Worm (Caenorhabditis elegans): ENCODE data around the gene nspc-16.

Gene nspc-16

ce11 chrX:14563818-14564217, 40.4 kb downstream of the nspc-16 start:
- TF ChIP-seq K11D2.4 (GFP tag; IDR thresholded peaks at IDR 0.05): 0 out of 2 replicates have a peak, but pooled peaks have one; percentile 44
- TF ChIP-seq ceh-40 (GFP tag; IDR thresholded peaks at IDR 0.05): no peak
- TF ChIP-seq efl-1 (GFP tag; optimal IDR thresholded peaks at IDR 0.05): no peak
- TF ChIP-seq cebp-1 (GFP tag; IDR thresholded peaks at IDR 0.05): no peak
- no peak for TF ChIP-seq cebp-1 (tag; optimal IDR thresholded peaks at IDR 0.05)
- no peak for TF ChIP-seq F57C9.4 (tag; optimal IDR thresholded peaks at IDR 0.05)

ce11 chrX:14565245-14565644, 41.9 kb downstream of the nspc-16 start:
- TF ChIP-seq akir-1 (GFP tag; optimal IDR thresholded peaks at IDR 0.05) (no peak), nhr-80 (tag; optimal IDR thresholded peaks at IDR 0.05) (peak; percentile 19)

DNA sequence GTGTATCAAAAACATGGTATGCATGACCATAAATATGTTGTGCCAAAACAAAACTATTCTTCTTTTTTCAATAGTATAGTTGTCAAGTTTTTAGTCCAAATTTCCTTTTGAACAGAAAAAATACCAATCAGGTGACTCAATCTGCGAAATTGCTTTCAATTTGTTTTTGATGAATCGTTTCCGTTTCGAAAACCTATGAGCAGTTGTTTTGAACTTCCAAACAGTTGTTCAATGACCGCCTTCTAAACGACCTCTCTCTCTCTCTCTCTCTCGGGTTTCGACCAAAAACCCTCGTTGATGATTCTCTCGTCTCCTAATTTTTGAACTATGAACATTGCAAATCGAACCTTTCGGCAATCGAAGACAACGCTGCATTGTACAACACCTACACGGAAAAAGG, 42.7 kb downstream of the nspc-16 start:
- no peak for TF ChIP-seq madf-6 (GFP tag; IDR thresholded peaks at IDR 0.05)
- TF ChIP-seq pbrm-1 (GFP tag; IDR thresholded peaks at IDR 0.05): no peak
- TF ChIP-seq F10E7.11 (tag; optimal IDR thresholded peaks at IDR 0.05): no peak
- no peak for TF ChIP-seq sdz-38 (tag; optimal IDR thresholded peaks at IDR 0.05)
- TF ChIP-seq gei-17 (GFP tag; optimal IDR thresholded peaks at IDR 0.05): no peak
- no peak for TF ChIP-seq lir-1 (GFP tag; conservative IDR thresholded peaks at IDR 0.05)
- no peak for TF ChIP-seq let-607 (tag; optimal IDR thresholded peaks at IDR 0.05)
- no peak for TF ChIP-seq nfya-1 (tag; optimal IDR thresholded peaks at IDR 0.05; ENCODE audit: borderline replicate concordance, insufficient read depth)
- TF ChIP-seq let-526 (GFP tag; IDR thresholded peaks at IDR 0.05): no peak
- TF ChIP-seq sptf-2 (GFP tag; optimal IDR thresholded peaks at IDR 0.05): no peak
- no peak for TF ChIP-seq madf-10 (tag; optimal IDR thresholded peaks at IDR 0.05)
- TF ChIP-seq ceh-79 (tag; optimal IDR thresholded peaks at IDR 0.05): no peak
- no peak for TF ChIP-seq ZK185.1 (tag; optimal IDR thresholded peaks at IDR 0.05; ENCODE audit: poor library complexity, severe bottlenecking)

DNA sequence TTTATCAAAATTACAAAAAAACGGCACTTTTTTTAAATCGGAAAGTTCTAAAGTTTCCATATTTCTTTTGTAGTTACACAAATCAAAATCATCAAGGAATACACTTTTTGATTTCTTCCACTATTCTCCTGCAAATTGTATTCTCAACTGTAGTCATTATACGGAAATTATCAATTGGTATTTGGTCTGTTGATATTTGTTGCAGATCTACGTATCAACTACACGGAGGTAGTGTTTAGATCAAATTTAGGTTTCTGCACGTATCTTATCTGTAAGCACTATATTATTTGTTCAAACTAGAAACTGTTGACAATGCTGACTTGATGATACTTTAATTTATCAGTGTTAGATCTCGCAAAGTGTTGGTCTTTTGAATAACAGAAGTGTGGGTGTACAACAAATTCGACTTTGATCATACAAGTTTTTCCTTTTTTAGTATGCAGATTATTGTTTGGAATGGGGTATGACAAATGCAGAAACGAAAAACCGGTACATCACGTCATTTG, 44.9 kb downstream of the nspc-16 start:
- TF ChIP-seq ztf-3 (GFP tag; optimal IDR thresholded peaks at IDR 0.05) (no peak), lin-54 (GFP tag; optimal IDR thresholded peaks at IDR 0.05) (no peak), egrh-3 (GFP tag; IDR thresholded peaks at IDR 0.05) (no peak)

- no peak for TF ChIP-seq K11D2.4 (GFP tag; IDR thresholded peaks at IDR 0.05)
- no peak for TF ChIP-seq ztf-18 (tag; optimal IDR thresholded peaks at IDR 0.05)
- no peak for TF ChIP-seq ceh-40 (GFP tag; IDR thresholded peaks at IDR 0.05)
- no peak for TF ChIP-seq madf-8 (GFP tag; conservative IDR thresholded peaks at IDR 0.05)
- TF ChIP-seq hmg-20 (GFP tag; IDR thresholded peaks at IDR 0.05): no peak
- no peak for TF ChIP-seq efl-1 (GFP tag; optimal IDR thresholded peaks at IDR 0.05)
- TF ChIP-seq nfyb-1 (GFP tag; IDR thresholded peaks at IDR 0.05): no peak
- no peak for TF ChIP-seq snpc-1.1 (tag; optimal IDR thresholded peaks at IDR 0.05; ENCODE audit: insufficient read depth)
- no peak for TF ChIP-seq F39B2.1 (GFP tag; IDR thresholded peaks at IDR 0.05)
- TF ChIP-seq zim-3 (tag; optimal IDR thresholded peaks at IDR 0.05): no peak
These were observed 47.9 kb downstream of the nspc-16 start for ce11 chrX:14571277-14571676.

ce11 chrX:14572419-14572818, 49.0 kb downstream of the nspc-16 start, which contains the start of gene lron-1:
lron-1 (plus strand) TSS chrX:14572719.
- TF ChIP-seq fkh-3 (tag; optimal IDR thresholded peaks at IDR 0.05) (no peak), ekl-4 (GFP tag; IDR thresholded peaks at IDR 0.05) (no peak), F10E7.11 (tag; optimal IDR thresholded peaks at IDR 0.05) (no peak), rcor-1 (GFP tag; IDR thresholded peaks at IDR 0.05) (no peak), mcd-1 (GFP tag; IDR thresholded peaks at IDR 0.05) (no peak), cebp-2 (GFP tag; IDR thresholded peaks at IDR 0.05) (no peak), C06A6.2 (GFP tag; conservative IDR thresholded peaks at IDR 0.05) (no peak), B0336.3 (GFP tag; IDR thresholded peaks at IDR 0.05) (no peak), snpc-3.4 (tag; optimal IDR thresholded peaks at IDR 0.05) (no peak), nhr-90 (tag; optimal IDR thresholded peaks at IDR 0.05) (no peak)

Measured in whole organism, young adult.